Fruit fly (Drosophila melanogaster): ENCODE data around the gene yata.

Gene yata

DNA sequence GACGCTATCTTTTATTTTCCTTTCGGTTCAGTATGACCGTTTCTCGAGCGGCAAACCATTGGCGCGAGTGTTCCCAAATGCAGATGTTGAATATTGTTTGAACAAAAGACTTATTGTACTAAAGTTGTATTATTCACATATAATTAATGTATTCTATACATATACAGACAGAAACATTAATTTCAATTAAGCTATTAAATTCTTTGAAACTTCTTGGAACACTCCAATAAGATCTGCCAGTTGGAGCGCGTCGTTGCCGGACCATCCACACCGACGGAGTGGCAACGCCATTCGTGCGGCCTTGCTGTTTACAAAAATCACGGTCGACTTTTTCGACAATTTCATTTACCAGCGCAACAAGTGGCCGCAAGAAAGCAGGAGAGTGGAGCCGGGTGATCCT, 4.0 kb upstream of the yata start, which contains the start of the genes Wdr24 and IntS11 (continued):
- TF ChIP-seq sc (optimal IDR thresholded peaks at IDR 0.05) (no peak), sc (GFP tag; optimal IDR thresholded peaks at IDR 0.05) (no peak), sim (GFP tag; IDR thresholded peaks at IDR 0.05) (0 out of 2 replicates have a peak, but pooled peaks have one; percentile 49), CG7786 (GFP tag; optimal IDR thresholded peaks at IDR 0.05) (peak; percentile 73), Atf-2 (GFP tag; optimal IDR thresholded peaks at IDR 0.05) (peak; percentile 47), CG2202 (tag; optimal IDR thresholded peaks at IDR 0.05) (peak; percentile 11), CG4282 (GFP tag; optimal IDR thresholded peaks at IDR 0.05) (peak; percentile 28), fd3F (GFP tag; optimal IDR thresholded peaks at IDR 0.05) (peak; percentile 88), Awh (GFP tag; IDR thresholded peaks at IDR 0.05) (peak; percentile 74), seq (GFP tag; IDR thresholded peaks at IDR 0.05) (peak; percentile 69), gem (tag; optimal IDR thresholded peaks at IDR 0.05) (peak; percentile 89), gt (GFP tag; IDR thresholded peaks at IDR 0.05) (peak; percentile 68), NFAT (GFP tag; IDR thresholded peaks at IDR 0.05) (peak; percentile 95), Side (GFP tag; optimal IDR thresholded peaks at IDR 0.05) (no peak), CG14441 (GFP tag; IDR thresholded peaks at IDR 0.05) (peak; percentile 96), CG18764 (GFP tag; optimal IDR thresholded peaks at IDR 0.05) (peak; percentile 53), CG6654 (GFP tag; optimal IDR thresholded peaks at IDR 0.05) (no peak), ewg (GFP tag; optimal IDR thresholded peaks at IDR 0.05) (peak; percentile 60), CG11085 (GFP tag; IDR thresholded peaks at IDR 0.05) (peak; percentile 92), Gsc (GFP tag; IDR thresholded peaks at IDR 0.05) (peak; percentile 82), CG12769 (tag; optimal IDR thresholded peaks at IDR 0.05) (no peak), CG43689 (GFP tag; IDR thresholded peaks at IDR 0.05) (peak; percentile 80), CG15011 (GFP tag; optimal IDR thresholded peaks at IDR 0.05) (no peak), CG17328 (GFP tag; IDR thresholded peaks at IDR 0.05) (peak; percentile 75), CG30403 (GFP tag; optimal IDR thresholded peaks at IDR 0.05) (peak; percentile 86), Sin3A (optimal IDR thresholded peaks at IDR 0.05) (peak; percentile 93), CG8089 (GFP tag; optimal IDR thresholded peaks at IDR 0.05) (no peak), chinmo (GFP tag; IDR thresholded peaks at IDR 0.05; ENCODE audit: partially characterized antibody) (0 out of 4 replicates have a peak, but pooled peaks have one; percentile 57), nerfin-2 (GFP tag; IDR thresholded peaks at IDR 0.05; ENCODE audit: partially characterized antibody) (0 out of 2 replicates have a peak, but pooled peaks have one; percentile 9), CG1602 (GFP tag; optimal IDR thresholded peaks at IDR 0.05) (peak; percentile 84), CG14667 (GFP tag; IDR thresholded peaks at IDR 0.05) (peak; percentile 94), CG17912 (GFP tag; optimal IDR thresholded peaks at IDR 0.05) (peak; percentile 29), CG7963 (GFP tag; IDR thresholded peaks at IDR 0.05; ENCODE audit: partially characterized antibody) (no peak), CG31365 (tag; optimal IDR thresholded peaks at IDR 0.05) (peak; percentile 9), CG12391 (tag; optimal IDR thresholded peaks at IDR 0.05) (peak; percentile 84), CG2678 (tag; optimal IDR thresholded peaks at IDR 0.05) (peak; percentile 88), CG6254 (GFP tag; optimal IDR thresholded peaks at IDR 0.05) (peak; percentile 30), pb (GFP tag; optimal IDR thresholded peaks at IDR 0.05) (no peak), CG3995 (GFP tag; optimal IDR thresholded peaks at IDR 0.05) (peak; percentile 86), CG2875 (GFP tag; optimal IDR thresholded peaks at IDR 0.05) (no peak), CG10959 (GFP tag; IDR thresholded peaks at IDR 0.05) (0 out of 2 replicates have a peak, but pooled peaks have one; percentile 30), CG10462 (GFP tag; optimal IDR thresholded peaks at IDR 0.05) (no peak), twi (tag; optimal IDR thresholded peaks at IDR 0.05) (peak; percentile 71), CG17568 (GFP tag; optimal IDR thresholded peaks at IDR 0.05) (no peak), C15 (GFP tag; IDR thresholded peaks at IDR 0.05) (peak; percentile 53), CG3726 (GFP tag; IDR thresholded peaks at IDR 0.05) (peak; percentile 85; the same call in 2 of the 3 replicates), CG4404 (GFP tag; IDR thresholded peaks at IDR 0.05) (peak; percentile 90), CG10267 (tag; optimal IDR thresholded peaks at IDR 0.05) (peak; percentile 68), CG8478 (optimal IDR thresholded peaks at IDR 0.05) (no peak), CG3163 (GFP tag; optimal IDR thresholded peaks at IDR 0.05) (no peak), CG4730 (GFP tag; IDR thresholded peaks at IDR 0.05) (peak; percentile 88), Usf (GFP tag; optimal IDR thresholded peaks at IDR 0.05) (peak; percentile 87)

Data from whole organism, embryonic.